Worm (Caenorhabditis elegans) whole organism, late embryonic: Measurements from ENCODE around the gene gtf-2F1.

Experiments used
- C38D4.7 ChIP-seq: fragments of 200-800 bp; sonication (Bioruptor generic); optimal IDR thresholded peaks from 2 replicates; lab custom pipeline; 2018; ENCODE audit warnings: mild to moderate bottlenecking, missing genetic modification characterization, moderate library complexity, missing compliant biosample characterization
- K02D7.2 ChIP-seq: sonication (generic microtip); optimal IDR thresholded peaks from 2 replicates; lab custom pipeline; 2017; ENCODE audit warnings: mild to moderate bottlenecking, missing genetic modification characterization, missing compliant biosample characterization
- K09A11.1 ChIP-seq: sonication (generic microtip); optimal IDR thresholded peaks from 2 replicates; lab custom pipeline; 2017; ENCODE audit warnings: antibody characterized with exemption, mild to moderate bottlenecking, missing genetic modification characterization, missing compliant biosample characterization; ENCODE audit not compliant: insufficient read depth
- T23F11.4 ChIP-seq: fragments of 200-800 bp; sonication (Bioruptor generic); optimal IDR thresholded peaks from 2 replicates; lab custom pipeline; 2018; ENCODE audit warnings: mild to moderate bottlenecking, missing genetic modification characterization, missing compliant biosample characterization
- ahr-1 ChIP-seq: sonication (generic microtip); optimal IDR thresholded peaks from 2 replicates; lab custom pipeline; 2016; ENCODE audit warnings: missing genetic modification characterization, missing compliant biosample characterization
- ama-1 ChIP-seq: fragments of 150-350 bp; optimal IDR thresholded peaks from 2 replicates; lab custom pipeline; 2014
- ceh-18 ChIP-seq: sonication (generic microtip); optimal IDR thresholded peaks from 2 replicates; lab custom pipeline; 2016; ENCODE audit warnings: missing genetic modification characterization, missing compliant biosample characterization
- ceh-45 ChIP-seq: fragments of 200-800 bp; sonication (Bioruptor generic); IDR thresholded peaks from 2 replicates; pipeline ENCODE4 v1.3.6; 2022; ENCODE audit warnings: missing genetic modification reagents, missing genetic modification characterization, missing compliant biosample characterization
- ceh-48 ChIP-seq: sonication (generic microtip); optimal IDR thresholded peaks from 2 replicates; lab custom pipeline; 2016; ENCODE audit warnings: missing genetic modification characterization, inconsistent platforms, missing compliant biosample characterization
- ceh-9 ChIP-seq: sonication (generic microtip); optimal IDR thresholded peaks from 2 replicates; lab custom pipeline; 2016; ENCODE audit warnings: mild to moderate bottlenecking, missing genetic modification characterization, inconsistent platforms, missing compliant biosample characterization
- dmd-4 ChIP-seq: sonication (generic microtip); optimal IDR thresholded peaks from 2 replicates; lab custom pipeline; 2016; ENCODE audit warnings: borderline replicate concordance, missing genetic modification characterization, missing compliant biosample characterization
- dve-1 ChIP-seq: sonication (generic microtip); optimal IDR thresholded peaks from 2 replicates; lab custom pipeline; 2017; ENCODE audit warnings: antibody characterized with exemption, mild to moderate bottlenecking, missing genetic modification characterization, missing compliant biosample characterization
- elt-2 ChIP-seq: sonication (generic microtip); optimal IDR thresholded peaks from 2 replicates; lab custom pipeline; 2016; ENCODE audit warnings: missing genetic modification reagents, missing genetic modification characterization, missing compliant biosample characterization
- elt-4 ChIP-seq: sonication (generic microtip); optimal IDR thresholded peaks from 2 replicates; lab custom pipeline; 2016; ENCODE audit warnings: missing genetic modification characterization, missing compliant biosample characterization
- fkh-10 ChIP-seq: fragments of 150-350 bp; optimal IDR thresholded peaks from 2 replicates; lab custom pipeline; 2014; ENCODE audit warnings: missing biosample characterization, missing genetic modification reagents, missing genetic modification characterization
- gmeb-2 ChIP-seq: sonication (generic microtip); optimal IDR thresholded peaks from 2 replicates; lab custom pipeline; 2016; ENCODE audit warnings: missing genetic modification characterization, inconsistent platforms, missing compliant biosample characterization
- hlh-15 ChIP-seq: sonication (generic microtip); optimal IDR thresholded peaks from 2 replicates; lab custom pipeline; 2016; ENCODE audit warnings: missing genetic modification characterization, missing compliant biosample characterization
- hlh-6 ChIP-seq: sonication (generic microtip); optimal IDR thresholded peaks from 2 replicates; lab custom pipeline; 2016; ENCODE audit warnings: missing genotype, missing genetic modification characterization, missing compliant biosample characterization
- mec-3 ChIP-seq: sonication (generic microtip); optimal IDR thresholded peaks from 2 replicates; lab custom pipeline; 2016; ENCODE audit warnings: borderline replicate concordance, missing genetic modification characterization, missing compliant biosample characterization
- nhr-232 ChIP-seq: sonication (generic microtip); optimal IDR thresholded peaks from 2 replicates; lab custom pipeline; 2016; ENCODE audit warnings: missing genetic modification characterization, missing compliant biosample characterization
- npax-4 ChIP-seq: sonication (generic microtip); optimal IDR thresholded peaks from 2 replicates; lab custom pipeline; 2016; ENCODE audit warnings: missing genetic modification characterization, missing compliant biosample characterization
- odd-2 ChIP-seq: sonication (generic microtip); optimal IDR thresholded peaks from 2 replicates; lab custom pipeline; 2017; ENCODE audit warnings: antibody characterized with exemption, mild to moderate bottlenecking, missing genetic modification characterization, missing compliant biosample characterization
- pag-3 ChIP-seq: sonication (generic microtip); optimal IDR thresholded peaks from 2 replicates; lab custom pipeline; 2016; ENCODE audit warnings: missing compliant biosample characterization, missing genetic modification characterization, borderline replicate concordance
- pat-9 ChIP-seq: fragments of 200-800 bp; sonication (Bioruptor generic); optimal IDR thresholded peaks from 2 replicates; lab custom pipeline; 2018; ENCODE audit warnings: mild to moderate bottlenecking, missing genetic modification characterization, moderate library complexity, missing compliant biosample characterization
- pha-2 ChIP-seq: sonication (generic microtip); optimal IDR thresholded peaks from 2 replicates; lab custom pipeline; 2017; ENCODE audit warnings: mild to moderate bottlenecking, missing genetic modification characterization, missing compliant biosample characterization
- pha-4 ChIP-seq: fragments of 150-350 bp; optimal IDR thresholded peaks from 2 replicates; lab custom pipeline; 2018; ENCODE audit warnings: missing biosample characterization, missing genetic modification reagents, missing genetic modification characterization
- pqm-1 ChIP-seq: sonication (generic microtip); optimal IDR thresholded peaks from 2 replicates; lab custom pipeline; 2016; ENCODE audit warnings: missing genetic modification characterization, missing compliant biosample characterization
- pros-1 ChIP-seq: fragments of 150-350 bp; optimal IDR thresholded peaks from 2 replicates; lab custom pipeline; 2014; ENCODE audit warnings: missing biosample characterization, missing genetic modification reagents, missing genetic modification characterization
- ref-2 ChIP-seq: sonication (generic microtip); optimal IDR thresholded peaks from 2 replicates; lab custom pipeline; 2016; ENCODE audit warnings: missing genetic modification characterization, missing compliant biosample characterization
- rnt-1 ChIP-seq: sonication (generic microtip); optimal IDR thresholded peaks from 2 replicates; lab custom pipeline; 2016; ENCODE audit warnings: missing genetic modification characterization, missing compliant biosample characterization
- sdc-2 ChIP-seq: sonication (generic microtip); optimal IDR thresholded peaks from 2 replicates; lab custom pipeline; 2016; ENCODE audit warnings: missing genotype, missing genetic modification characterization, missing compliant biosample characterization
- sox-2 ChIP-seq: fragments of 200-800 bp; sonication (Bioruptor generic); IDR thresholded peaks from 2 replicates; pipeline ENCODE4 v1.3.6; 2022; ENCODE audit warnings: missing genetic modification reagents, missing genetic modification characterization, missing compliant biosample characterization
- unc-42 ChIP-seq: sonication (generic microtip); optimal IDR thresholded peaks from 2 replicates; lab custom pipeline; 2016; ENCODE audit warnings: missing genotype, missing genetic modification characterization, missing compliant biosample characterization
- unc-55 ChIP-seq: sonication (generic microtip); optimal IDR thresholded peaks from 2 replicates; lab custom pipeline; 2017; ENCODE audit warnings: missing biosample characterization, missing genetic modification reagents, missing genetic modification characterization
- unc-86 ChIP-seq: sonication (generic microtip); optimal IDR thresholded peaks from 2 replicates; lab custom pipeline; 2016; ENCODE audit warnings: missing genetic modification characterization, missing compliant biosample characterization
- ztf-16 ChIP-seq: sonication (generic microtip); optimal IDR thresholded peaks from 2 replicates; lab custom pipeline; 2017; ENCODE audit warnings: missing genetic modification characterization, missing compliant biosample characterization

Gene gtf-2F1

DNA sequence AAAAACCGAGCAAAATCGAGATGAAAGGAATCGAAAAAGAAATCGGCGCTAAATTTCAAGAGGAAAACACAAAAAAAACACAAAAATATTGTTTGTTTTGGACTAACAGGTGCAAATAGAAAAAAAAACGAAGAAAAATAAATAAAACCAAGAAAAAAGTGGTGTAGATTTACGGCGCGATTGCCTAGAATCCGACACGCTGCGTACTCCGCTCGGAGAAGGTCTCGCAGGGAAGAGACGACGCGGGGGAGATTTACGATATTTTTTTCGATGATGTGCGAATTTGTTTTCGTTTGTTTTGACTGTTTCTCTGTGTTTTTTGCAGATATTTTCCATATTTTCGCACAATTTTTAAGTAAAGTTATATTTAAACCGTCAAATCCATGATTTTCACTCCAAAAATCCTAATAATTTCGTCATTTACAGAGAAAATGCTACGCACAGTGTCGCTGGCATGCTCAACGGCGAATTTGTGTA is 2.1 kb upstream of the gtf-2F1 start, which contains the start of gene sco-1 (continued):
- TF ChIP-seq K02D7.2: no peak
- TF ChIP-seq pat-9 (tag; lab: Kevin White, UChicago): no peak
- no peak for TF ChIP-seq T23F11.4 (GFP tag; lab: Kevin White, UChicago)
- no peak for TF ChIP-seq pros-1
- TF ChIP-seq fkh-10 (GFP tag; lab: Kevin White, UChicago): no peak
- no peak for TF ChIP-seq sdc-2 (tag; lab: Kevin White, UChicago)
- peak; percentile 11 for TF ChIP-seq ceh-48 (tag; lab: Kevin White, UChicago)
- TF ChIP-seq hlh-15 (tag; lab: Kevin White, UChicago): no peak
- TF ChIP-seq K09A11.1: peak; percentile 13
- peak; percentile 71 for TF ChIP-seq unc-42
- TF ChIP-seq hlh-6: no peak
- no peak for TF ChIP-seq odd-2 (tag; lab: Kevin White, UChicago)
- TF ChIP-seq unc-86 (tag; lab: Kevin White, UChicago): no peak
- TF ChIP-seq elt-2: peak; percentile 84
- TF ChIP-seq nhr-232: no peak
- peak; percentile 6 for TF ChIP-seq ahr-1 (tag; lab: Kevin White, UChicago)
- no peak for TF ChIP-seq npax-4 (tag; lab: Kevin White, UChicago)
- TF ChIP-seq ceh-18: peak; percentile 65
- TF ChIP-seq ztf-16 (tag; lab: Kevin White, UChicago): peak; percentile 41
- TF ChIP-seq dmd-4 (tag; lab: Kevin White, UChicago): no peak
- no peak for TF ChIP-seq pag-3
- TF ChIP-seq ceh-45: 0 out of 2 replicates have a peak, but pooled peaks have one; percentile 36
- no peak for TF ChIP-seq C38D4.7 (GFP tag; lab: Kevin White, UChicago)
- no peak for TF ChIP-seq elt-4
- no peak for TF ChIP-seq sox-2
- peak; percentile 48 for TF ChIP-seq mec-3 (tag; lab: Kevin White, UChicago)
- no peak for TF ChIP-seq ceh-9 (tag; lab: Kevin White, UChicago)

DNA sequence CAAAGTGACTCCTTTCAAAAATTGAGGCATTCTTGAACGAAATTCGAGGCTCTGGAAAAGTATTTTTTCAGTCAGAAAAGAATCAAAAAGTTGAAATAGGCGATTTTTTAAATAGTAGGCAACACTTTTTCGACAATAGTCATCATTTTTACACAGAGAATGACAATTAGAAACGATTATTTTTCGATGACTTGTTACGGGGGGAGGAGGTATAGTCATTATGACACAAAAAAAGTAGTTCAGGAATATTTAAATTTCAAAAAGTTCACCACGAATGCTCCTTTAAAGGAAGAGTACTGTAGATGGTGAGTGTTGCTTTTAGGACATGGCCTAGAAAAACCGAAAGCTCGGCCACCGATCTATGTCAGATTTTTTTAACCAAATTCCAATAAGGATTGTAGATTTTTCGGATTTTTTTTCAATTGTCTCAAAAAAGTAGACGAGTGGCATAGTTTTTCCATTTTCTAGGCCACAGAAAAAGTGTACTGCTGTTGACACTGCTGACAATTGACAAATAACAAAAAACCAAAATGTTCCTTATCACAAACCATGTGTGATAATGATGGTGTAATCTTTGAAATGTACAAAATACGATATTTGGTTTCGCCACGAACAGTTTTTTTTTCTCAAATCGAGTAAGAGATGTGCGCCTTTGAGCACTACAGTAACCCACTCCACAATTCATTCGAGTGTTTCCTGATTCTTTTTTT is 5.7 kb downstream of the gtf-2F1 start, which contains the start of gene Y52E8A.3:
Gene Y52E8A.3 (minus strand): TSS at position 51 of the 710 bp plus-strand sequence.
- TF ChIP-seq pha-4: no peak
- no peak for TF ChIP-seq pag-3
- TF ChIP-seq pha-2 (tag; lab: Kevin White, UChicago): no peak
- TF ChIP-seq ref-2 (tag; lab: Kevin White, UChicago): no peak
- TF ChIP-seq ama-1 (lab: Kevin White, UChicago): no peak
- TF ChIP-seq rnt-1: no peak
- TF ChIP-seq fkh-10 (GFP tag; lab: Kevin White, UChicago): no peak
- TF ChIP-seq unc-55 (GFP tag; lab: Kevin White, UChicago): no peak
- no peak for TF ChIP-seq gmeb-2 (tag; lab: Kevin White, UChicago)

DNA sequence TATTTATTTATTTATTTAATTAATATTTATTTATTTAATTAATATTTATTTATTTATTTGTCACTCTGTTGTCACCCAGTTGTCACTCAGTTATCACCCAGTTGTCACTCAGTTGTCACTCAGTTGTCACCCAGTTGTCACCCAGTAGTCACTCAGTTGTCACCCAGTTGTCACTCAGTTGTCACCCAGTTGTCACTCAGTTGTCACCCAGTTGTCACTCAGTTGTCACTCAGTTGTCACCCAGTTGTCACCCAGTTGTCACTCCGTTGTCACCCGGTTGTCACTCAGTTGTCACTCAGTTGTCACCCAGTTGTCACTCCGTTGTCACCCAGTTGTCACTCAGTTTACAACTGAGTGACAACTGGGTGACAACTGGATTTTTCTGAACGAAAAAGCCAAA is 7.7 kb downstream of the gtf-2F1 start:
- peak; percentile 76 for TF ChIP-seq unc-55 (GFP tag; lab: Kevin White, UChicago)
- TF ChIP-seq, all 69 proteins: peak for 1; not testable (repeated sequence) for 68

DNA sequence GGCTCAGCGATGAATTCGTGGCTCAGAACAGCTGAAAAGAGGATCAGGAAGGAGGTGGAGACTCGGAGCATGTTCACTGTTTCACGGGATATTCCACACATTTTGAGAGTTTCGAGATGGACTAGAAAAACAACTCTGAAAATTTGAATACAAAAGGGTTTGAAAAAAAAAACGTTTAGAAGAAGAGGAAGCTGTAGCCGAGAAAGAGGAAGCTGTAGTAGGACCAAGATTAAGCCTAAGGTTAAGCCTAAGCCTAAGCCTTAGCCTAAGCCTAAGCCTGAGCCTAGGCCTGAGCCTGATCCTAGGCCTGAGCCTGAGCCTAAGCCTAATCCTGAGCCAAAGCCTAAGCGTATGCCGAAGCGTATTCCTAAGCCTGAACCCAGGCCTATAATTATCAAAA is 10.7 kb downstream of the gtf-2F1 start, which contains the start of gene plep-1:
Gene plep-1 (minus strand): TSS at position 101 of the 400 bp plus-strand sequence.
- TF ChIP-seq pqm-1 (tag; lab: Kevin White, UChicago): no peak
- TF ChIP-seq dve-1 (tag; lab: Kevin White, UChicago): peak; percentile 40
